Worm (Caenorhabditis elegans): ENCODE data around the gene ndub-5.

- TF ChIP-seq lin-40 (tag; optimal IDR thresholded peaks at IDR 0.05) (no peak), hmg-1.2 (GFP tag; IDR thresholded peaks at IDR 0.05) (no peak), D2030.7 (GFP tag; IDR thresholded peaks at IDR 0.05) (no peak), ztf-3 (GFP tag; optimal IDR thresholded peaks at IDR 0.05) (no peak), madf-3 (GFP tag; IDR thresholded peaks at IDR 0.05) (0 out of 2 replicates have a peak, but pooled peaks have one; percentile 28)
These were observed 24.7 kb upstream of the ndub-5 start, which contains the start of the genes C18A3.10 and C18A3.3 for ce11 chrII:5715745-5716357.

Data from whole organism, young adult.